Fruit fly (Drosophila melanogaster): ENCODE results near the gene CG7484.

DNA sequence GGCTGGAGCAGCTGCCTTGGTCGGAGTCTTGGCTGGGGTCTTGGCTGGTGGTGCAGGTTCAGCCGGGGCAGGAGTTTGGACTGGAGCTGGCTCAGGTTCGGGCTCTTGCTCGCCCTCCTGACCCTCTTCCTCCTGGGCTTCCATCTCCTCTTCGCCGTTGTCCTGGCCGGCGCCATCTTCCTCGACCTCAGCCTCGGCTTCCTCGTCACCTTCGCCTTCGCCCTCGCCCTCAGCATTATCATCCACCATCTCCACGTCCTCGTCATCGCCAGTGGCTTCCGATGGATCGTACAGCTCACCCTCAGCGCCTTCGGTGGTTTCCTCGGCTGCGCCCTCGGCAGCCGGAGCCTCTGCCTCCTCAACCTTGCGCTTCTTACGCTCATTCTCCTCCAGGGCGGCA is 15.8 kb upstream of the CG7484 start:
- no peak for TF ChIP-seq pan (optimal IDR thresholded peaks at IDR 0.05)
- no peak for TF ChIP-seq EcR (GFP tag; optimal IDR thresholded peaks at IDR 0.05)
- no peak for TF ChIP-seq Dll (optimal IDR thresholded peaks at IDR 0.05)
- TF ChIP-seq usp (GFP tag; optimal IDR thresholded peaks at IDR 0.05), result no peak
- no peak for TF ChIP-seq CG8478 (optimal IDR thresholded peaks at IDR 0.05)
- no peak for TF ChIP-seq psq (optimal IDR thresholded peaks at IDR 0.05)
